Worm (Caenorhabditis elegans) whole organism, young adult: ENCODE measurements around the gene B0454.8.

Source experiments
- B0019.2 ChIP-seq: fragments of 200-800 bp; sonication (Bioruptor generic); conservative IDR thresholded peaks from 2 replicates; pipeline ENCODE4 v1.3.6; 2022; ENCODE audit warnings: missing genetic modification reagents, missing genetic modification characterization, missing compliant biosample characterization
- F39B2.1 ChIP-seq: fragments of 200-800 bp; sonication (Bioruptor generic); IDR thresholded peaks from 2 replicates; pipeline ENCODE4 v1.3.6; 2022; ENCODE audit warnings: missing genetic modification reagents, missing genetic modification characterization, missing compliant biosample characterization
- F49E8.2 ChIP-seq: sonication (generic microtip); optimal IDR thresholded peaks from 3 replicates; lab custom pipeline; 2017; ENCODE audit warnings: missing genetic modification characterization, mild to moderate bottlenecking, missing compliant biosample characterization, antibody characterized with exemption, moderate library complexity; ENCODE audit not compliant: insufficient read depth
- ama-1 ChIP-seq, 3 experiments: fragments of 150-350 bp in 1 of 3; sonication (generic microtip) in 2 of 3; optimal IDR thresholded peaks; 2 replicates each; lab custom pipeline; 2014 to 2018; ENCODE audit warnings: missing biosample characterization in 2 of 3, missing genetic modification characterization in 2 of 3, missing genetic modification reagents in 2 of 3
- cebp-1 ChIP-seq, 2 experiments: fragments of 200-800 bp in 1 of 2; sonication (Bioruptor generic) in 1 of 2; sonication (generic microtip) in 1 of 2; IDR thresholded peaks in 1 of 2; optimal IDR thresholded peaks in 1 of 2; 2 replicates each; pipeline versions ENCODE4 v1.3.6 to Lab custom; 2017 to 2022; ENCODE audit warnings: missing compliant biosample characterization in 2 of 2, missing genetic modification characterization in 2 of 2, mild to moderate bottlenecking in 1 of 2, missing genetic modification reagents in 1 of 2, moderate library complexity in 1 of 2
- ceh-58 ChIP-seq: fragments of 200-800 bp; sonication (Bioruptor generic); IDR thresholded peaks from 2 replicates; pipeline ENCODE4 v1.3.6; 2022; ENCODE audit warnings: missing genetic modification characterization, missing compliant biosample characterization
- egrh-3 ChIP-seq: fragments of 200-800 bp; sonication (Bioruptor generic); IDR thresholded peaks from 2 replicates; pipeline ENCODE4 v1.3.6; 2022; ENCODE audit warnings: missing genetic modification reagents, missing genetic modification characterization, missing compliant biosample characterization
- ets-4 ChIP-seq: fragments of 200-800 bp; sonication (Bioruptor generic); optimal IDR thresholded peaks from 2 replicates; lab custom pipeline; 2018; ENCODE audit warnings: mild to moderate bottlenecking, missing genetic modification characterization, missing compliant biosample characterization
- lin-40 ChIP-seq: sonication (generic microtip); optimal IDR thresholded peaks from 2 replicates; lab custom pipeline; 2016; ENCODE audit warnings: missing genetic modification characterization, mild to moderate bottlenecking, missing compliant biosample characterization, missing genotype, missing genetic modification reagents
- mel-28 ChIP-seq: sonication (generic microtip); optimal IDR thresholded peaks from 2 replicates; lab custom pipeline; 2016; ENCODE audit warnings: borderline replicate concordance, mild to moderate bottlenecking, missing genetic modification characterization, missing compliant biosample characterization
- sptf-2 ChIP-seq: fragments of 200-800 bp; sonication (Bioruptor generic); optimal IDR thresholded peaks from 2 replicates; lab custom pipeline; 2018; ENCODE audit warnings: mild to moderate bottlenecking, missing genetic modification characterization, missing compliant biosample characterization

- TF ChIP-seq B0019.2 (GFP tag; lab: Robert Waterston, UW) (no peak), sptf-2 (GFP tag; lab: Kevin White, UChicago) (no peak), ama-1 (optimal IDR thresholded peaks at IDR 0.05; lab: Kevin White, UChicago) (no peak), ama-1 (GFP tag; optimal IDR thresholded peaks at IDR 0.05; lab: Kevin White, UChicago) (no peak), mel-28 (tag; lab: Kevin White, UChicago) (no peak), lin-40 (tag; lab: Kevin White, UChicago) (no peak), cebp-1 (GFP tag; IDR thresholded peaks at IDR 0.05; lab: Robert Waterston, UW) (no peak), cebp-1 (tag; optimal IDR thresholded peaks at IDR 0.05; lab: Kevin White, UChicago) (no peak), F49E8.2 (no peak), ets-4 (GFP tag; lab: Kevin White, UChicago) (no peak), egrh-3 (GFP tag; lab: Robert Waterston, UW) (no peak), F39B2.1 (no peak), ceh-58 (GFP tag; lab: Robert Waterston, UW) (no peak)
These were observed 22.4 kb downstream of the B0454.8 start for ce11 chrII:3020899-3021298.
